Fruit fly (Drosophila melanogaster): ENCODE data around the gene Prp40.

Gene Prp40

dm6 chr2L:3022986-3023385 lies at the start of gene Prp40, which contains the start of gene alpha4GT1:
TSS of gene Prp40 (plus strand) at chr2L:3023226.
TSS of gene alpha4GT1 (minus strand) at chr2L:3023141.
- peak; percentile 22 for TF ChIP-seq Myc (optimal IDR thresholded peaks at IDR 0.05)
- TF ChIP-seq Rel (GFP tag; optimal IDR thresholded peaks at IDR 0.05), result no peak
- peak; percentile 52 for TF ChIP-seq Rel (tag; optimal IDR thresholded peaks at IDR 0.05)
- TF ChIP-seq Jra (GFP tag; optimal IDR thresholded peaks at IDR 0.05), result no peak

dm6 chr2L:2976829-2977228 lies 46.2 kb upstream of the Prp40 start, which contains the start of the genes CG9641 and CG3165:
TSS of gene CG9641 (minus strand) at chr2L:2976862.
TSS of gene CG3165 (plus strand) at chr2L:2977122.
- no peak for TF ChIP-seq pan (optimal IDR thresholded peaks at IDR 0.05)
- TF ChIP-seq Rel (GFP tag; optimal IDR thresholded peaks at IDR 0.05), result no peak
- peak; percentile 68 for TF ChIP-seq Rel (tag; optimal IDR thresholded peaks at IDR 0.05)
- TF ChIP-seq foxo (GFP tag; optimal IDR thresholded peaks at IDR 0.05), result peak in 1 of 2 experiments; percentile 93
- TF ChIP-seq dmrt93B (GFP tag; optimal IDR thresholded peaks at IDR 0.05), result no peak
- TF ChIP-seq Hr78 (GFP tag; optimal IDR thresholded peaks at IDR 0.05), result no peak
- no peak for TF ChIP-seq h (GFP tag; optimal IDR thresholded peaks at IDR 0.05)
- TF ChIP-seq brk (GFP tag; optimal IDR thresholded peaks at IDR 0.05), result no peak
- peak; percentile 88 for TF ChIP-seq OdsH (GFP tag; optimal IDR thresholded peaks at IDR 0.05)
- no peak for TF ChIP-seq tai (GFP tag; optimal IDR thresholded peaks at IDR 0.05)
- no peak for TF ChIP-seq Abd-B (GFP tag; optimal IDR thresholded peaks at IDR 0.05)
- TF ChIP-seq CrebA (GFP tag; optimal IDR thresholded peaks at IDR 0.05; ENCODE audit: borderline replicate concordance), result no peak
- no peak for TF ChIP-seq Vsx2 (GFP tag; optimal IDR thresholded peaks at IDR 0.05; ENCODE audit: partially characterized antibody)
- TF ChIP-seq Hnf4 (GFP tag; optimal IDR thresholded peaks at IDR 0.05), result no peak
- TF ChIP-seq lola (GFP tag; optimal IDR thresholded peaks at IDR 0.05), result no peak
- TF ChIP-seq jim (GFP tag; optimal IDR thresholded peaks at IDR 0.05), result no peak
- no peak for TF ChIP-seq sage (GFP tag; optimal IDR thresholded peaks at IDR 0.05)
- TF ChIP-seq GATAd (GFP tag; optimal IDR thresholded peaks at IDR 0.05), result peak; percentile 71
- TF ChIP-seq Dfd (GFP tag; optimal IDR thresholded peaks at IDR 0.05), result no peak
- TF ChIP-seq fru (GFP tag; optimal IDR thresholded peaks at IDR 0.05), result no peak
- TF ChIP-seq CG9705 (GFP tag; optimal IDR thresholded peaks at IDR 0.05), result peak; percentile 89
- TF ChIP-seq Hr83 (GFP tag; optimal IDR thresholded peaks at IDR 0.05; ENCODE audit: poor library complexity, severe bottlenecking), result peak; percentile 87
- TF ChIP-seq N (GFP tag; optimal IDR thresholded peaks at IDR 0.05), result no peak
- no peak for TF ChIP-seq Myc (optimal IDR thresholded peaks at IDR 0.05)
- no peak for TF ChIP-seq dl (GFP tag; optimal IDR thresholded peaks at IDR 0.05; ENCODE audit: insufficient read depth in 1 of 2, partially characterized antibody in 2 of 2)
- peak; percentile 79 for TF ChIP-seq psq (GFP tag; optimal IDR thresholded peaks at IDR 0.05)
- no peak for TF ChIP-seq rgr (GFP tag; optimal IDR thresholded peaks at IDR 0.05)
- no peak for TF ChIP-seq woc (GFP tag; optimal IDR thresholded peaks at IDR 0.05)
- peak; percentile 89 for TF ChIP-seq sv (GFP tag; optimal IDR thresholded peaks at IDR 0.05)
- no peak for TF ChIP-seq Mio (GFP tag; optimal IDR thresholded peaks at IDR 0.05)
- no peak for TF ChIP-seq dsf (GFP tag; optimal IDR thresholded peaks at IDR 0.05; ENCODE audit: borderline replicate concordance)
- TF ChIP-seq Jra (GFP tag; optimal IDR thresholded peaks at IDR 0.05), result no peak
- TF ChIP-seq CG32264 (GFP tag; optimal IDR thresholded peaks at IDR 0.05), result no peak
- peak; percentile 90 for TF ChIP-seq ey (GFP tag; optimal IDR thresholded peaks at IDR 0.05)
- peak; percentile 85 for TF ChIP-seq Sp1 (GFP tag; optimal IDR thresholded peaks at IDR 0.05)
- peak; percentile 90 for TF ChIP-seq HLH106 (tag; optimal IDR thresholded peaks at IDR 0.05)
- no peak for TF ChIP-seq br (GFP tag; optimal IDR thresholded peaks at IDR 0.05)
- no peak for TF ChIP-seq usp (GFP tag; optimal IDR thresholded peaks at IDR 0.05)
- TF ChIP-seq Dif (GFP tag; optimal IDR thresholded peaks at IDR 0.05; ENCODE audit: partially characterized antibody), result no peak

- TF ChIP-seq Myc (optimal IDR thresholded peaks at IDR 0.05), result peak; percentile 84
- no peak for TF ChIP-seq Hnf4 (GFP tag; optimal IDR thresholded peaks at IDR 0.05)
- TF ChIP-seq Rel (GFP tag; optimal IDR thresholded peaks at IDR 0.05), result no peak
- TF ChIP-seq Rel (tag; optimal IDR thresholded peaks at IDR 0.05), result peak; percentile 100
Observed at dm6 chr2L:2979091-2979490, 43.9 kb upstream of the Prp40 start, which contains the start of gene CG9643. TSS of gene CG9643 (minus strand) at chr2L:2979288.
